Fruit fly (Drosophila melanogaster) whole organism, embryonic: ENCODE data around the gene CG34453.

Source experiments
- Bgb ChIP-seq: fragments of 200-800 bp; sonication (Bioruptor generic); IDR thresholded peaks from 2 replicates; pipeline ENCODE4 v1.3.6; 2022; ENCODE audit warnings: missing biosample characterization, missing genetic modification characterization; ENCODE audit not compliant: partially characterized antibody
- CG10959 ChIP-seq: fragments of 200-800 bp; sonication (Bioruptor generic); IDR thresholded peaks from 2 replicates; pipeline ENCODE4 v1.3.6; 2022; ENCODE audit warnings: missing biosample characterization, missing genetic modification characterization
- CG11695 ChIP-seq: fragments of 200-800 bp; sonication (Bioruptor generic); IDR thresholded peaks from 3 replicates; pipeline ENCODE4 v1.3.6; 2022; ENCODE audit warnings: missing biosample characterization, missing genetic modification characterization
- CG12071 ChIP-seq: fragments of 200-800 bp; sonication (Bioruptor generic); optimal IDR thresholded peaks from 3 replicates; lab custom pipeline; 2018; ENCODE audit warnings: missing biosample characterization, mild to moderate bottlenecking, missing genetic modification characterization
- CG12236 ChIP-seq: fragments of 200-800 bp; sonication (Bioruptor generic); optimal IDR thresholded peaks from 2 replicates; lab custom pipeline; 2016; ENCODE audit warnings: missing biosample characterization, missing genetic modification characterization
- CG12659 ChIP-seq: fragments of 200-800 bp; sonication (Bioruptor generic); optimal IDR thresholded peaks from 3 replicates; lab custom pipeline; 2017; ENCODE audit warnings: mild to moderate bottlenecking, missing biosample characterization, missing genetic modification reagents, missing genetic modification characterization
- CG13287 ChIP-seq: fragments of 200-800 bp; sonication (Bioruptor generic); IDR thresholded peaks from 2 replicates; pipeline ENCODE4 v1.3.6; 2022; ENCODE audit warnings: missing biosample characterization, missing genetic modification characterization; ENCODE audit not compliant: partially characterized antibody
- CG14710 ChIP-seq: fragments of 200-800 bp; sonication (Bioruptor generic); optimal IDR thresholded peaks from 3 replicates; lab custom pipeline; 2019; ENCODE audit warnings: missing biosample characterization, mild to moderate bottlenecking, missing genetic modification characterization, moderate library complexity
- CG1647 ChIP-seq: fragments of 200-800 bp; sonication (Bioruptor generic); optimal IDR thresholded peaks from 3 replicates; lab custom pipeline; 2016; ENCODE audit warnings: missing biosample characterization, missing genetic modification characterization
- CG17612 ChIP-seq: fragments of 200-800 bp; sonication (Bioruptor generic); IDR thresholded peaks from 2 replicates; pipeline ENCODE4 v1.3.6; 2022; ENCODE audit warnings: missing biosample characterization, missing genetic modification characterization
- CG30020 ChIP-seq: fragments of 200-800 bp; optimal IDR thresholded peaks from 2 replicates; lab custom pipeline; 2019; ENCODE audit warnings: missing biosample characterization, mild to moderate bottlenecking, missing genetic modification characterization, moderate library complexity
- CG3407 ChIP-seq: fragments of 200-800 bp; sonication (Bioruptor generic); optimal IDR thresholded peaks from 2 replicates; lab custom pipeline; 2018; ENCODE audit warnings: missing biosample characterization, mild to moderate bottlenecking, missing genetic modification characterization
- CG4617 ChIP-seq: fragments of 200-800 bp; sonication (Bioruptor generic); optimal IDR thresholded peaks from 3 replicates; lab custom pipeline; 2016; ENCODE audit warnings: missing biosample characterization, missing genetic modification characterization, borderline replicate concordance
- CG4730 ChIP-seq: fragments of 200-800 bp; sonication (Bioruptor generic); IDR thresholded peaks from 2 replicates; pipeline ENCODE4 v1.3.6; 2022; ENCODE audit warnings: missing biosample characterization, missing genetic modification characterization
- CG8478 ChIP-seq: fragments of >200 bp; optimal IDR thresholded peaks from 2 replicates; lab custom pipeline; 2018
- Dll ChIP-seq: fragments of 200-800 bp; sonication (Bioruptor generic); IDR thresholded peaks from 4 replicates; pipeline ENCODE4 v1.3.6; 2022; ENCODE audit warnings: missing biosample characterization, missing genetic modification characterization; ENCODE audit not compliant: partially characterized antibody
- ERR ChIP-seq: fragments of 200-800 bp; sonication (Bioruptor generic); optimal IDR thresholded peaks from 2 replicates; lab custom pipeline; 2016; ENCODE audit warnings: missing biosample characterization, missing genetic modification characterization
- HmgZ ChIP-seq: fragments of 200-800 bp; sonication (Bioruptor generic); optimal IDR thresholded peaks from 2 replicates; lab custom pipeline; 2018; ENCODE audit warnings: missing biosample characterization, mild to moderate bottlenecking, missing genetic modification characterization
- Hsf ChIP-seq: fragments of 200-800 bp; sonication (Bioruptor generic); optimal IDR thresholded peaks from 3 replicates; lab custom pipeline; 2016; ENCODE audit warnings: missing biosample characterization, missing genetic modification characterization
- Jarid2 ChIP-seq: fragments of 200-800 bp; sonication (Bioruptor generic); optimal IDR thresholded peaks from 3 replicates; lab custom pipeline; 2017; ENCODE audit warnings: mild to moderate bottlenecking, missing biosample characterization, missing genetic modification reagents, missing genetic modification characterization
- Mes4 ChIP-seq: fragments of 200-800 bp; sonication (Bioruptor generic); optimal IDR thresholded peaks from 2 replicates; lab custom pipeline; 2016; ENCODE audit warnings: missing biosample characterization, missing genetic modification characterization
- Nf-YB ChIP-seq: fragments of 200-800 bp; sonication (Bioruptor generic); optimal IDR thresholded peaks from 3 replicates; lab custom pipeline; 2019; ENCODE audit warnings: missing biosample characterization, mild to moderate bottlenecking, missing genetic modification characterization, moderate library complexity
- Opbp ChIP-seq: fragments of 200-800 bp; sonication (Bioruptor generic); IDR thresholded peaks from 3 replicates; pipeline ENCODE4 v1.3.6; 2022; ENCODE audit warnings: missing biosample characterization, missing genetic modification characterization; ENCODE audit not compliant: partially characterized antibody
- Sox100B ChIP-seq: fragments of 200-800 bp; sonication (Bioruptor generic); optimal IDR thresholded peaks from 3 replicates; lab custom pipeline; 2018; ENCODE audit warnings: missing biosample characterization, mild to moderate bottlenecking, missing genetic modification characterization
- Sry-δ ChIP-seq: fragments of 200-800 bp; sonication (Bioruptor generic); optimal IDR thresholded peaks from 2 replicates; lab custom pipeline; 2016; ENCODE audit warnings: missing biosample characterization, missing genetic modification characterization
- YL-1 ChIP-seq: fragments of 200-800 bp; sonication (Bioruptor generic); optimal IDR thresholded peaks from 3 replicates; lab custom pipeline; 2017; ENCODE audit warnings: missing biosample characterization, mild to moderate bottlenecking, missing genetic modification characterization
- amos ChIP-seq: fragments of 200-800 bp; sonication (Bioruptor generic); IDR thresholded peaks from 2 replicates; pipeline ENCODE4 v1.3.6; 2022; ENCODE audit warnings: missing biosample characterization, missing genetic modification characterization; ENCODE audit not compliant: partially characterized antibody
- bbx ChIP-seq: fragments of 200-800 bp; sonication (Bioruptor generic); IDR thresholded peaks from 2 replicates; pipeline ENCODE4 v1.3.6; 2022; ENCODE audit warnings: missing biosample characterization, missing genetic modification characterization; ENCODE audit not compliant: partially characterized antibody
- bigmax ChIP-seq: fragments of 200-800 bp; sonication (Bioruptor generic); optimal IDR thresholded peaks from 2 replicates; lab custom pipeline; 2018; ENCODE audit warnings: missing biosample characterization, mild to moderate bottlenecking, missing genetic modification characterization
- dati ChIP-seq: fragments of 200-800 bp; sonication (Bioruptor generic); IDR thresholded peaks from 2 replicates; pipeline ENCODE4 v1.3.6; 2022; ENCODE audit warnings: missing biosample characterization, missing genetic modification characterization
- disco-r ChIP-seq: fragments of 200-800 bp; sonication (Bioruptor generic); optimal IDR thresholded peaks from 2 replicates; lab custom pipeline; 2016; ENCODE audit warnings: missing biosample characterization, missing genetic modification characterization
- ems ChIP-seq: fragments of 200-800 bp; sonication (Bioruptor generic); optimal IDR thresholded peaks from 3 replicates; lab custom pipeline; 2016; ENCODE audit warnings: missing biosample characterization, missing genetic modification characterization
- fd102C ChIP-seq: fragments of 200-800 bp; sonication (Bioruptor generic); optimal IDR thresholded peaks from 2 replicates; lab custom pipeline; 2018; ENCODE audit warnings: missing biosample characterization, mild to moderate bottlenecking, missing genetic modification characterization, moderate library complexity
- hbn ChIP-seq: fragments of 200-800 bp; sonication (Bioruptor generic); IDR thresholded peaks from 2 replicates; pipeline ENCODE4 v1.3.6; 2022; ENCODE audit warnings: missing biosample characterization, missing genetic modification characterization; ENCODE audit not compliant: partially characterized antibody
- ind ChIP-seq: fragments of 200-800 bp; sonication (Bioruptor generic); optimal IDR thresholded peaks from 3 replicates; lab custom pipeline; 2016; ENCODE audit warnings: missing biosample characterization, missing genetic modification characterization
- jing ChIP-seq: fragments of 200-800 bp; sonication (Bioruptor generic); optimal IDR thresholded peaks from 2 replicates; lab custom pipeline; 2018; ENCODE audit warnings: missing biosample characterization, mild to moderate bottlenecking, missing genetic modification characterization
- kay ChIP-seq: fragments of 200-800 bp; sonication (Bioruptor generic); optimal IDR thresholded peaks from 2 replicates; lab custom pipeline; 2016; ENCODE audit warnings: missing biosample characterization, missing genetic modification characterization
- klu ChIP-seq: fragments of 200-800 bp; sonication (Bioruptor generic); IDR thresholded peaks from 2 replicates; pipeline ENCODE4 v1.3.6; 2022; ENCODE audit warnings: missing biosample characterization, missing genetic modification characterization
- lbe ChIP-seq: fragments of 200-800 bp; sonication (Bioruptor generic); optimal IDR thresholded peaks from 2 replicates; lab custom pipeline; 2016; ENCODE audit warnings: missing biosample characterization, mild to moderate bottlenecking, missing genetic modification characterization
- odd ChIP-seq: fragments of 200-800 bp; sonication (Bioruptor generic); optimal IDR thresholded peaks from 2 replicates; lab custom pipeline; 2017; ENCODE audit warnings: missing biosample characterization, mild to moderate bottlenecking, missing genetic modification characterization
- p53 ChIP-seq: fragments of 200-800 bp; sonication (Bioruptor generic); optimal IDR thresholded peaks from 2 replicates; lab custom pipeline; 2016; ENCODE audit warnings: missing biosample characterization, missing genetic modification characterization
- phol ChIP-seq: fragments of 200-800 bp; sonication (Bioruptor generic); optimal IDR thresholded peaks from 3 replicates; lab custom pipeline; 2018; ENCODE audit warnings: missing biosample characterization, mild to moderate bottlenecking, missing genetic modification characterization, moderate library complexity
- sens-2 ChIP-seq: fragments of 200-800 bp; sonication (Bioruptor generic); IDR thresholded peaks from 2 replicates; pipeline ENCODE4 v1.3.6; 2022; ENCODE audit warnings: missing biosample characterization, missing genetic modification characterization
- ssp ChIP-seq: fragments of 200-800 bp; sonication (Bioruptor generic); IDR thresholded peaks from 2 replicates; pipeline ENCODE4 v1.3.6; 2022; ENCODE audit warnings: missing biosample characterization, missing genetic modification characterization
- stwl ChIP-seq: fragments of 200-800 bp; sonication (Bioruptor generic); optimal IDR thresholded peaks from 3 replicates; lab custom pipeline; 2018; ENCODE audit warnings: missing biosample characterization, mild to moderate bottlenecking, missing genetic modification characterization, moderate library complexity
- tgo ChIP-seq: fragments of 200-800 bp; sonication (Bioruptor generic); IDR thresholded peaks from 3 replicates; pipeline ENCODE4 v1.3.6; 2022; ENCODE audit warnings: missing biosample characterization, missing genetic modification characterization
- tio ChIP-seq: fragments of 200-800 bp; sonication (Bioruptor generic); optimal IDR thresholded peaks from 2 replicates; lab custom pipeline; 2017; ENCODE audit warnings: missing biosample characterization, missing genetic modification characterization, inconsistent platforms
- trem ChIP-seq: fragments of 200-800 bp; optimal IDR thresholded peaks from 3 replicates; lab custom pipeline; 2019; ENCODE audit warnings: missing biosample characterization, mild to moderate bottlenecking, missing genetic modification characterization, moderate library complexity
- tx ChIP-seq: fragments of 200-800 bp; sonication (Bioruptor generic); optimal IDR thresholded peaks from 2 replicates; lab custom pipeline; 2016; ENCODE audit warnings: missing biosample characterization, missing genetic modification characterization

Gene CG34453

DNA sequence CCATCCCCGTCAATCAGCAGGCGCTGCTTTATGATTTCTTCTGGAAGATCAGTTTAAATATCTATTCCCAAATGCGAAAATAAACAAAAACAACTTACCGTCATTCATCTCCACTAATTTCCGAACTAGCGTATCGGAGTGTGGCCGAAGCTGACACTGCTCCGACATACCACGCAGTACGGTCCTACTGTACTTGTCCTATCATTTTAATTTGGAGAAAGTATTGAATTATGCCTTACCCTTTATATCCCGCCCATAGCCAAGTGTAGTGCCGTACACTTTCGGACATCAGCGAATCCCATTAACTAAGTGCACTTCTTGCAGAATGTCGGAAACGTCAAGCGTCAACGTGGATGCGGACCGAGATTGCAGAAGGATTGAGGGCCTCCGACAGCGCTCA, 20.6 kb downstream of the CG34453 start, which contains the start of the genes thoc7 and Dis3l2 (continued):
- peak; percentile 20; the same call in 1 of the 4 replicates for TF ChIP-seq Dll (GFP tag; lab: Robert Waterston, UW)
- peak; percentile 19; the same call in 1 of the 2 replicates for TF ChIP-seq Bgb (GFP tag; lab: Robert Waterston, UW)
- peak; percentile 7; the same call in 1 of the 2 replicates for TF ChIP-seq bbx (GFP tag; lab: Robert Waterston, UW)
- no peak for TF ChIP-seq odd (GFP tag; lab: Kevin White, UChicago)
- peak; percentile 16 for TF ChIP-seq CG14710
- no peak for TF ChIP-seq CG3407 (GFP tag; lab: Kevin White, UChicago)
- peak; percentile 62 for TF ChIP-seq bigmax (GFP tag; lab: Kevin White, UChicago)
- TF ChIP-seq CG13287 (GFP tag; lab: Robert Waterston, UW): peak; percentile 42; the same call in 1 of the 2 replicates
- no peak for TF ChIP-seq dati (GFP tag; lab: Robert Waterston, UW)
- peak; percentile 16 for TF ChIP-seq Sry-δ (GFP tag; lab: Kevin White, UChicago)
- TF ChIP-seq CG1647 (GFP tag; lab: Kevin White, UChicago): no peak
- TF ChIP-seq CG4617 (GFP tag; lab: Kevin White, UChicago): peak; percentile 90
- peak; percentile 10 for TF ChIP-seq phol (tag; lab: Kevin White, UChicago)
- peak; percentile 0 for TF ChIP-seq HmgZ (tag; lab: Kevin White, UChicago)
- peak; percentile 12 for TF ChIP-seq CG12659 (GFP tag; lab: Kevin White, UChicago)
- peak; percentile 29; the same call in 1 of the 2 replicates for TF ChIP-seq amos (GFP tag; lab: Robert Waterston, UW)
- TF ChIP-seq CG12071 (GFP tag; lab: Kevin White, UChicago): no peak
- peak; percentile 5 for TF ChIP-seq trem
- TF ChIP-seq YL-1: peak; percentile 44
- TF ChIP-seq stwl: peak; percentile 77
- TF ChIP-seq CG11695 (GFP tag; lab: Robert Waterston, UW): no peak

DNA sequence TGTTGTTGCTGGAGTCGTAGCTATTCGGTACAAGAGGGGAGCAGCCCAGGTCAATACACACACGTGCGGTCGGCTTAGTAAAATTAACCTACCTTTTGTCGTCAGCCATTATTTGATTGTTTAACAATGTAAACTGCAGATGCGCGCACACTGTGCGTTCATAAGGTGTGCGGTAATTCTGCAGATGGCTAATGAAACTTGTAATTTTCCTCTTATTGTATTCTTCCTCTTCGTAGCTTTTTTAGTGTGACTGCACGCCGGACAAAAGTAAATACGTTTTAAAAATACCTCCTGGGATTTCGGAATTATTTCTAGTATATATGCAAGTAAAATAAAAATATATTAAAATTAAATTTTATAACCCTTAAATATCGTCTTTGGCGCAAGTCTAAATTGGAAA, 22.0 kb downstream of the CG34453 start, which contains the start of gene Prp4k:
Gene Prp4k, minus strand, starts transcription at position 258 of the 400 bp plus-strand sequence.
- TF ChIP-seq Jarid2 (no peak), jing (GFP tag; lab: Kevin White, UChicago) (no peak), CG12236 (GFP tag; lab: Kevin White, UChicago) (no peak), tio (no peak), CG30020 (peak; percentile 4), Sox100B (GFP tag; lab: Kevin White, UChicago) (no peak), tgo (GFP tag; lab: Robert Waterston, UW) (no peak), hbn (GFP tag; lab: Robert Waterston, UW) (no peak), Mes4 (no peak), sens-2 (GFP tag; lab: Robert Waterston, UW) (no peak), CG13287 (GFP tag; lab: Robert Waterston, UW) (peak; percentile 44; the same call in 1 of the 2 replicates), kay (no peak), ERR (GFP tag; lab: Kevin White, UChicago) (no peak), phol (tag; lab: Kevin White, UChicago) (no peak), p53 (GFP tag; lab: Kevin White, UChicago) (no peak), ems (GFP tag; lab: Kevin White, UChicago) (no peak), Hsf (GFP tag; lab: Kevin White, UChicago) (no peak), CG17612 (GFP tag; lab: Robert Waterston, UW) (no peak), ind (GFP tag; lab: Kevin White, UChicago) (no peak), Nf-YB (GFP tag; lab: Kevin White, UChicago) (no peak), Opbp (0 out of 3 replicates have a peak, but pooled peaks have one; percentile 41), tx (GFP tag; lab: Kevin White, UChicago) (no peak), Sry-δ (GFP tag; lab: Kevin White, UChicago) (no peak), lbe (GFP tag; lab: Kevin White, UChicago) (no peak), Bgb (GFP tag; lab: Robert Waterston, UW) (no peak), fd102C (GFP tag; lab: Kevin White, UChicago) (no peak), ssp (GFP tag; lab: Robert Waterston, UW) (no peak), CG10959 (GFP tag; lab: Robert Waterston, UW) (no peak), CG8478 (lab: Kevin White, UChicago) (no peak), CG4730 (GFP tag; lab: Robert Waterston, UW) (no peak), klu (GFP tag; lab: Robert Waterston, UW) (no peak), disco-r (GFP tag; lab: Kevin White, UChicago) (no peak)
